Fruit fly (Drosophila melanogaster): ENCODE data around the gene CG14671.

DNA sequence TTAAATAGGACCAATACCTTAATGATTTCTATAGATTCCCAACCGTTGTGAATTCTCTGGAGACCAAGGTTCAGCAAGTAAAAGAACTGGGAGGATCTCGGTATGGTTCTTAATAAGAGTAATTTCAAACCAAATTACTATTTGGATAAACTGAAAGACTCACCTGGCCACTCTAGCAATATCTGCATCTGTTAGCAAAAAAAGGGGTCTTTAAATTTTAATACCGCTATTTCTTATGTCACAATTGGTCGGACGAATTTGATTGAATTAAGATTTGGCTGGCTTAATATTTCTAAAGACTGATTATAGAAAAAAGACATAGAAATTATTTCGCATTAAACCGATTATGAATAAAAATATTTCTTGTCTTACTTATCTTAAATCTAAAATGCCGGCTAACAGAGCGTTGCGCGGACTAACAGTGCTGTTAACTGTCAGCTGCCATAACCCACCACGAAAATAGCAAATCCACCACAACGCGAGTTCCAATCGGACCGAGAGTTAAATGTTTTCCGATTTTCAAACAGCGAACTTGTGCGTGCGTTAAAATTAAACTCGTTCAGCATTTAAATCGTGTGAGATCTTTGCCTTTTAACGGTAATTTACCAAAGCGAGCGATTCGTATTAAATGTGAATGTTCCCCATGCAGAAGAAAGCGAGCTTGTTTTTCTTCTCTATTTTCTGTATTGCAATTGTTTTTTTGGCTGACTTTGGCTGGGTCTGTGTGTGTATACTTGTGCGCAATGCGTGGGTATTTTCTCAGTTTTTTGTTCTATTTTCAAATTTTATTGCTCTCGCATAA lies 6.2 kb upstream of the CG14671 start, which contains the start of gene CRMP:
- TF ChIP-seq psq (optimal IDR thresholded peaks at IDR 0.05), result no peak
- TF ChIP-seq Myc (optimal IDR thresholded peaks at IDR 0.05), result no peak
- TF ChIP-seq Sin3A (optimal IDR thresholded peaks at IDR 0.05), result no peak
- TF ChIP-seq h (optimal IDR thresholded peaks at IDR 0.05), result no peak
- no peak for TF ChIP-seq ttk (optimal IDR thresholded peaks at IDR 0.05)
- TF ChIP-seq insv (optimal IDR thresholded peaks at IDR 0.05), result no peak
